Worm (Caenorhabditis elegans) whole organism, L1 larva: Measurements from ENCODE around the gene xol-1.

ENCODE experiments used
- efl-1 ChIP-seq, 4 experiments: fragments of 150-350 bp; optimal IDR thresholded peaks in 3 of 4; peaks in 1 of 4; 1 replicate in 1 of 4; 2 replicates in 3 of 4; lab custom pipeline; 2014; ENCODE audit warnings: missing biosample characterization in 2 of 4, missing genetic modification characterization in 2 of 4, missing genetic modification reagents in 2 of 4
- ets-5 ChIP-seq: fragments of 200-800 bp; sonication (Bioruptor generic); IDR thresholded peaks from 2 replicates; pipeline ENCODE4 v1.3.6; 2022; ENCODE audit warnings: missing genetic modification characterization, missing compliant biosample characterization
- fkh-10 ChIP-seq: sonication (generic microtip); optimal IDR thresholded peaks from 2 replicates; lab custom pipeline; 2017; ENCODE audit warnings: missing biosample characterization, missing genetic modification reagents, missing genetic modification characterization
- lir-3 ChIP-seq: sonication (generic microtip); optimal IDR thresholded peaks from 2 replicates; lab custom pipeline; 2016; ENCODE audit warnings: mild to moderate bottlenecking, missing genetic modification characterization, moderate library complexity, missing compliant biosample characterization; ENCODE audit not compliant: poor library complexity
- mab-9 ChIP-seq: fragments of 200-800 bp; sonication (Bioruptor generic); IDR thresholded peaks from 2 replicates; pipeline ENCODE4 v1.3.6; 2022; ENCODE audit warnings: missing genetic modification reagents, missing genetic modification characterization, missing compliant biosample characterization
- nhr-28 ChIP-seq: fragments of 150-350 bp; optimal IDR thresholded peaks from 2 replicates; lab custom pipeline; 2014; ENCODE audit warnings: missing biosample characterization, missing genetic modification characterization
- nhr-84 ChIP-seq: sonication (generic microtip); optimal IDR thresholded peaks from 2 replicates; lab custom pipeline; 2017; ENCODE audit warnings: missing biosample characterization, missing genetic modification characterization
- nhr-90 ChIP-seq: sonication (generic microtip); optimal IDR thresholded peaks from 2 replicates; lab custom pipeline; 2016; ENCODE audit warnings: mild to moderate bottlenecking, missing genetic modification characterization, missing compliant biosample characterization; ENCODE audit not compliant: poor library complexity
- pqm-1 ChIP-seq: sonication (generic microtip); optimal IDR thresholded peaks from 3 replicates; lab custom pipeline; 2017; ENCODE audit warnings: missing biosample characterization, missing genetic modification characterization
- snu-23 ChIP-seq: sonication (generic microtip); optimal IDR thresholded peaks from 2 replicates; lab custom pipeline; 2016; ENCODE audit warnings: missing genetic modification characterization, missing compliant biosample characterization
- unc-130 ChIP-seq: fragments of 150-350 bp; optimal IDR thresholded peaks from 2 replicates; lab custom pipeline; 2017; ENCODE audit warnings: missing biosample characterization, missing genetic modification characterization, inconsistent platforms
- zip-4 ChIP-seq: fragments of 200-800 bp; sonication (Bioruptor generic); optimal IDR thresholded peaks from 2 replicates; lab custom pipeline; 2018; ENCODE audit warnings: mild to moderate bottlenecking, missing genetic modification characterization, moderate library complexity, missing compliant biosample characterization

xol-1 gene

DNA sequence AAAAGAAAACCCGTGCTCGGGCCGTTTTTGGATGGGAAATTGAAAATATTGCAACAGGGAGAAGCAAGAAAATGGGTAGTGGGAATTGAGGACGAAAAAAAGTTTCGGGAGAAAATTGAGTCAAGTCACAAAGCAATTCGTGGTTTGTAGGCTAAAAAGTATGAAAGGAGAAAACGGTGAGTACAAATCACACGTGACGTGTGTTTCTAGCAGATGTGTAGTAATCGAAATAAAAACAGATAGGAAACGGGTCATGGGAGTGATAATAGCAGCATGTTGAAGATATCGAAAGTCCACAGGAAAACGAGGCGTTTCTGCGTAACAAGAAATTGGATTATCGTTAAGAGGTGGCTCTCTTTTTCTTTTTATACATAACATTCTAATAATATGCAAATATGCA is 48.8 kb downstream of the xol-1 start (continued):
- no peak for TF ChIP-seq lir-3
- TF ChIP-seq efl-1 (optimal IDR thresholded peaks at IDR 0.05; lab: Kevin White, UChicago), result no peak
- TF ChIP-seq efl-1 (GFP tag; optimal IDR thresholded peaks at IDR 0.05 in 1 of 2; lab: Kevin White, UChicago), result no peak
- no peak for TF ChIP-seq nhr-90
- no peak for TF ChIP-seq ets-5 (GFP tag; lab: Robert Waterston, UW)
- no peak for TF ChIP-seq nhr-84
- peak; percentile 51 for TF ChIP-seq snu-23 (GFP tag; lab: Kevin White, UChicago)
- TF ChIP-seq nhr-28 (tag; lab: Kevin White, UChicago), result no peak
- no peak for TF ChIP-seq pqm-1
- TF ChIP-seq zip-4, result no peak
- no peak for TF ChIP-seq mab-9 (GFP tag; lab: Robert Waterston, UW)
- TF ChIP-seq unc-130 (tag; lab: Kevin White, UChicago), result no peak
- peak; percentile 44 for TF ChIP-seq fkh-10 (GFP tag; lab: Kevin White, UChicago)
